Worm (Caenorhabditis elegans): Measurements from ENCODE around the gene clec-186.

ce11 chrIV:12897146-12897545 is 31.2 kb downstream of the clec-186 start:
- TF ChIP-seq mab-5 (tag; optimal IDR thresholded peaks at IDR 0.05) (no peak), nhr-12 (tag; optimal IDR thresholded peaks at IDR 0.05) (no peak), ces-1 (GFP tag; optimal IDR thresholded peaks at IDR 0.05) (no peak), nhr-28 (tag; optimal IDR thresholded peaks at IDR 0.05) (no peak), unc-62 (GFP tag; optimal IDR thresholded peaks at IDR 0.05) (no peak), nhr-76 (tag; optimal IDR thresholded peaks at IDR 0.05) (no peak), elt-3 (tag; optimal IDR thresholded peaks at IDR 0.05) (no peak), unc-39 (tag; optimal IDR thresholded peaks at IDR 0.05) (no peak), pha-4 (tag; optimal IDR thresholded peaks at IDR 0.05) (no peak), drap-1 (GFP tag; optimal IDR thresholded peaks at IDR 0.05) (no peak)
